Fruit fly (Drosophila melanogaster) whole organism, embryonic: Measurements from ENCODE around the gene Hrd3.

Experiments used
- ATbp ChIP-seq: fragments of 200-800 bp; sonication (Bioruptor generic); optimal IDR thresholded peaks from 2 replicates; lab custom pipeline; 2017; ENCODE audit warnings: missing biosample characterization, mild to moderate bottlenecking, missing genetic modification characterization, missing genetic modification reagents
- Bgb ChIP-seq: fragments of 200-800 bp; sonication (Bioruptor generic); IDR thresholded peaks from 2 replicates; pipeline ENCODE4 v1.3.6; 2022; ENCODE audit warnings: missing biosample characterization, missing genetic modification characterization; ENCODE audit not compliant: partially characterized antibody
- Bteb2 ChIP-seq: fragments of 200-800 bp; sonication (Bioruptor generic); optimal IDR thresholded peaks from 2 replicates; lab custom pipeline; 2016; ENCODE audit warnings: missing biosample characterization, missing genetic modification characterization
- CG11085 ChIP-seq: fragments of 200-800 bp; sonication (Bioruptor generic); IDR thresholded peaks from 2 replicates; pipeline ENCODE4 v1.3.6; 2022; ENCODE audit warnings: missing biosample characterization, missing genetic modification characterization
- CG12299 ChIP-seq: fragments of 200-800 bp; sonication (Bioruptor generic); optimal IDR thresholded peaks from 2 replicates; lab custom pipeline; 2018; ENCODE audit warnings: missing biosample characterization, mild to moderate bottlenecking, missing genetic modification characterization
- CG1233 ChIP-seq: fragments of 200-800 bp; sonication (Bioruptor generic); optimal IDR thresholded peaks from 4 replicates; lab custom pipeline; 2018; ENCODE audit warnings: missing biosample characterization, mild to moderate bottlenecking, missing genetic modification characterization
- CG12769 ChIP-seq: fragments of 200-800 bp; sonication (Bioruptor generic); optimal IDR thresholded peaks from 2 replicates; lab custom pipeline; 2019; ENCODE audit warnings: missing biosample characterization, mild to moderate bottlenecking, missing genetic modification characterization, moderate library complexity
- CG13624 ChIP-seq: fragments of 200-800 bp; sonication (Bioruptor generic); optimal IDR thresholded peaks from 2 replicates; lab custom pipeline; 2016; ENCODE audit warnings: missing biosample characterization, missing genetic modification characterization
- CG13775 ChIP-seq: fragments of 200-800 bp; sonication (Bioruptor generic); optimal IDR thresholded peaks from 3 replicates; lab custom pipeline; 2017; ENCODE audit warnings: missing biosample characterization, mild to moderate bottlenecking, missing genetic modification characterization
- CG14050 ChIP-seq: fragments of 200-800 bp; sonication (Bioruptor generic); IDR thresholded peaks from 3 replicates; pipeline ENCODE4 v1.3.6; 2022; ENCODE audit warnings: missing biosample characterization, missing genetic modification characterization
- CG17912 ChIP-seq: fragments of 200-800 bp; sonication (Bioruptor generic); optimal IDR thresholded peaks from 2 replicates; lab custom pipeline; 2018; ENCODE audit warnings: missing biosample characterization, mild to moderate bottlenecking, missing genetic modification characterization
- CG18599 ChIP-seq: fragments of 200-800 bp; sonication (Bioruptor generic); optimal IDR thresholded peaks from 3 replicates; lab custom pipeline; 2017; ENCODE audit warnings: missing biosample characterization, missing genetic modification characterization, mild to moderate bottlenecking, moderate library complexity, missing genetic modification reagents
- CG18764 ChIP-seq: fragments of 200-800 bp; sonication (Bioruptor generic); optimal IDR thresholded peaks from 3 replicates; lab custom pipeline; 2016; ENCODE audit warnings: missing biosample characterization, missing genetic modification characterization
- CG2120 ChIP-seq: fragments of 200-800 bp; sonication (Bioruptor generic); optimal IDR thresholded peaks from 3 replicates; lab custom pipeline; 2016; ENCODE audit warnings: missing biosample characterization, missing genetic modification characterization
- CG2889 ChIP-seq: fragments of 200-800 bp; sonication (Bioruptor generic); IDR thresholded peaks from 3 replicates; pipeline ENCODE4 v1.3.6; 2022; ENCODE audit warnings: missing biosample characterization, missing genetic modification characterization
- CG31441 ChIP-seq: fragments of 200-800 bp; sonication (Bioruptor generic); IDR thresholded peaks from 2 replicates; pipeline ENCODE4 v1.3.6; 2022; ENCODE audit warnings: missing biosample characterization, missing genetic modification characterization
- CG3847 ChIP-seq: fragments of 200-800 bp; sonication (Bioruptor generic); IDR thresholded peaks from 2 replicates; pipeline ENCODE4 v1.3.6; 2022; ENCODE audit warnings: missing biosample characterization, missing genetic modification characterization
- CG42726 ChIP-seq: fragments of 200-800 bp; sonication (Bioruptor generic); IDR thresholded peaks from 2 replicates; pipeline ENCODE4 v1.3.6; 2022; ENCODE audit warnings: missing biosample characterization, missing genetic modification characterization; ENCODE audit not compliant: partially characterized antibody
- CG4707 ChIP-seq: fragments of 200-800 bp; sonication (Bioruptor generic); optimal IDR thresholded peaks from 2 replicates; lab custom pipeline; 2018; ENCODE audit warnings: missing biosample characterization, mild to moderate bottlenecking, missing genetic modification characterization, moderate library complexity
- CG4820 ChIP-seq: fragments of 200-800 bp; sonication (Bioruptor generic); optimal IDR thresholded peaks from 3 replicates; lab custom pipeline; 2016; ENCODE audit warnings: missing biosample characterization, missing genetic modification characterization
- CG9932 ChIP-seq: fragments of 200-800 bp; sonication (Bioruptor generic); IDR thresholded peaks from 2 replicates; pipeline ENCODE4 v1.3.6; 2022; ENCODE audit warnings: missing biosample characterization, missing genetic modification characterization
- Chrac-16 ChIP-seq: fragments of 200-800 bp; sonication (Bioruptor generic); optimal IDR thresholded peaks from 3 replicates; lab custom pipeline; 2016; ENCODE audit warnings: missing biosample characterization, missing genetic modification characterization
- CoRest ChIP-seq: fragments of 200-800 bp; sonication (Bioruptor generic); optimal IDR thresholded peaks from 3 replicates; lab custom pipeline; 2018; ENCODE audit warnings: missing biosample characterization, mild to moderate bottlenecking, missing genetic modification characterization, moderate library complexity
- Gug ChIP-seq: fragments of 200-800 bp; sonication (Bioruptor generic); IDR thresholded peaks from 4 replicates; pipeline ENCODE4 v1.3.6; 2022; ENCODE audit warnings: missing biosample characterization, missing genetic modification characterization
- HLH4C ChIP-seq: fragments of 200-800 bp; sonication (Bioruptor generic); IDR thresholded peaks from 3 replicates; pipeline ENCODE4 v1.3.6; 2022; ENCODE audit warnings: missing biosample characterization, missing genetic modification characterization; ENCODE audit not compliant: partially characterized antibody
- HmgZ ChIP-seq: fragments of 200-800 bp; sonication (Bioruptor generic); optimal IDR thresholded peaks from 2 replicates; lab custom pipeline; 2018; ENCODE audit warnings: missing biosample characterization, mild to moderate bottlenecking, missing genetic modification characterization
- Mad ChIP-seq: fragments of 200-800 bp; sonication (Bioruptor generic); optimal IDR thresholded peaks from 2 replicates; lab custom pipeline; 2016; ENCODE audit warnings: missing biosample characterization, missing genetic modification characterization
- Oaz ChIP-seq: fragments of 200-800 bp; sonication (Bioruptor generic); IDR thresholded peaks from 2 replicates; pipeline ENCODE4 v1.3.6; 2022; ENCODE audit warnings: missing biosample characterization, missing genetic modification characterization
- Opbp ChIP-seq: fragments of 200-800 bp; sonication (Bioruptor generic); IDR thresholded peaks from 3 replicates; pipeline ENCODE4 v1.3.6; 2022; ENCODE audit warnings: missing biosample characterization, missing genetic modification characterization; ENCODE audit not compliant: partially characterized antibody
- Taf1 ChIP-seq: fragments of 200-800 bp; sonication (Bioruptor generic); IDR thresholded peaks from 2 replicates; pipeline ENCODE4 v1.3.6; 2022; ENCODE audit warnings: missing biosample characterization, missing genetic modification characterization
- amos ChIP-seq: fragments of 200-800 bp; sonication (Bioruptor generic); IDR thresholded peaks from 2 replicates; pipeline ENCODE4 v1.3.6; 2022; ENCODE audit warnings: missing biosample characterization, missing genetic modification characterization; ENCODE audit not compliant: partially characterized antibody
- az2 ChIP-seq: fragments of 200-800 bp; sonication (Bioruptor generic); optimal IDR thresholded peaks from 3 replicates; lab custom pipeline; 2016; ENCODE audit warnings: missing biosample characterization, missing genetic modification characterization
- bbx ChIP-seq: fragments of 200-800 bp; sonication (Bioruptor generic); IDR thresholded peaks from 2 replicates; pipeline ENCODE4 v1.3.6; 2022; ENCODE audit warnings: missing biosample characterization, missing genetic modification characterization; ENCODE audit not compliant: partially characterized antibody
- bowl ChIP-seq: fragments of 200-800 bp; sonication (Bioruptor generic); IDR thresholded peaks from 2 replicates; pipeline ENCODE4 v1.3.6; 2022; ENCODE audit warnings: missing biosample characterization, missing genetic modification characterization
- dimm ChIP-seq: fragments of 200-800 bp; sonication (Bioruptor generic); IDR thresholded peaks from 2 replicates; pipeline ENCODE4 v1.3.6; 2022; ENCODE audit warnings: missing biosample characterization, missing genetic modification characterization
- hb ChIP-seq: fragments of 200-800 bp; sonication (Bioruptor generic); IDR thresholded peaks from 3 replicates; pipeline ENCODE4 v1.3.6; 2022; ENCODE audit warnings: missing biosample characterization, missing genetic modification characterization; ENCODE audit not compliant: partially characterized antibody
- hth ChIP-seq: fragments of >200 bp; optimal IDR thresholded peaks from 2 replicates; lab custom pipeline; 2017; ENCODE audit warnings: inconsistent platforms
- insv ChIP-seq, 2 experiments: fragments of 200-800 bp; sonication (Bioruptor generic); optimal IDR thresholded peaks; 3 replicates each; lab custom pipeline; 2016 to 2018; ENCODE audit warnings: missing biosample characterization in 2 of 2, missing genetic modification characterization in 2 of 2
- ken ChIP-seq: fragments of 200-800 bp; sonication (Bioruptor generic); IDR thresholded peaks from 3 replicates; pipeline ENCODE4 v1.3.6; 2022; ENCODE audit warnings: missing biosample characterization, missing genetic modification characterization
- maf-S ChIP-seq: fragments of 200-800 bp; sonication (Bioruptor generic); optimal IDR thresholded peaks from 2 replicates; lab custom pipeline; 2016; ENCODE audit warnings: missing biosample characterization, missing genetic modification characterization
- nmo ChIP-seq: fragments of 200-800 bp; sonication (Bioruptor generic); optimal IDR thresholded peaks from 2 replicates; lab custom pipeline; 2018; ENCODE audit warnings: missing biosample characterization, mild to moderate bottlenecking, missing genetic modification characterization, moderate library complexity
- otp ChIP-seq: fragments of 200-800 bp; sonication (Bioruptor generic); IDR thresholded peaks from 3 replicates; pipeline ENCODE4, ENCODE4 v1.3.6; 2022; ENCODE audit warnings: missing biosample characterization, missing genetic modification characterization
- pros ChIP-seq: fragments of 200-800 bp; sonication (Bioruptor generic); optimal IDR thresholded peaks from 3 replicates; lab custom pipeline; 2019; ENCODE audit warnings: missing biosample characterization, mild to moderate bottlenecking, missing genetic modification characterization, moderate library complexity
- ro ChIP-seq: fragments of 200-800 bp; sonication (Bioruptor generic); IDR thresholded peaks from 2 replicates; pipeline ENCODE4 v1.3.6; 2022; ENCODE audit warnings: missing biosample characterization, missing genetic modification characterization
- schlank ChIP-seq: fragments of 200-800 bp; sonication (Bioruptor generic); optimal IDR thresholded peaks from 2 replicates; lab custom pipeline; 2018; ENCODE audit warnings: missing biosample characterization, mild to moderate bottlenecking, missing genetic modification characterization
- shn ChIP-seq: fragments of 200-800 bp; sonication (Bioruptor generic); optimal IDR thresholded peaks from 3 replicates; lab custom pipeline; 2016; ENCODE audit warnings: missing biosample characterization, missing genetic modification characterization
- tap ChIP-seq: fragments of 200-800 bp; optimal IDR thresholded peaks from 3 replicates; lab custom pipeline; 2019; ENCODE audit warnings: missing biosample characterization, mild to moderate bottlenecking, missing genetic modification characterization, moderate library complexity
- tna ChIP-seq: fragments of 200-800 bp; sonication (Bioruptor generic); IDR thresholded peaks from 2 replicates; pipeline ENCODE4 v1.3.6; 2022; ENCODE audit warnings: missing biosample characterization, missing genetic modification characterization; ENCODE audit not compliant: partially characterized antibody
- trem ChIP-seq: fragments of 200-800 bp; optimal IDR thresholded peaks from 3 replicates; lab custom pipeline; 2019; ENCODE audit warnings: missing biosample characterization, mild to moderate bottlenecking, missing genetic modification characterization, moderate library complexity
- unpg ChIP-seq: fragments of 200-800 bp; sonication (Bioruptor generic); optimal IDR thresholded peaks from 3 replicates; lab custom pipeline; 2018; ENCODE audit warnings: missing biosample characterization, mild to moderate bottlenecking, missing genetic modification characterization, moderate library complexity

Gene Hrd3

DNA sequence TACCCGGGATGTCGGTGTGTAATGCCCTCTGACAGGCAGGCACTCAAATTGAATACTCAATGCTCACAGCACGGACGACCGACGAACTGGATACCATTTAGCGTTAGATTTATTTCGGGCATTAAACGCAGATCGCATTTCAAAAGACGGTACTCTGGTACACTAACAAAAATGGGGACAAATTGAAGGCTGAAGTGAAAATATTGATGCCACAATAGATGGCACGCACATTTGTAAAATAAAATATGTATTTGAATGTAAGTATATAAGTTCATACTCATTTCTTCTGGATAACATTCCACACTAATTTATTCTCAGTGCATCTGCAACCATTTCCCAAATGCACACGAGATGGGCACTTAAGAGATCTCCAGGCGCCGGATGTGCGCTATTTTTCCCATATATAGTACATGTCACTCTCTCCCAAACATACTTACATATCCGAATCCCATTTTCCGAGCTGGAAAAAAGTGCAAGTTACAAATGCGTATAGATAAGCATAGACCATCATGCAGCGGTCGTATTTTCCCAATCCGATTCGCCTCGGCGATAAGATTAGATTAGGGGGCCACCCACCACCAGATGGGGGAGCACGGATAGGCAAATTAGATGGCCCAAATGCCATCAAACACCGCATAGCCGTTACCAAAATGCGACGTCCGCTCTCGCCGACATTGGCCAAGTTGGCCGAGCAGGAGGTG lies 48.7 kb downstream of the Hrd3 start, which contains the start of gene CG10301 (continued):
- TF ChIP-seq CG14050: no peak
- no peak for TF ChIP-seq CG3847 (GFP tag; lab: Robert Waterston, UW)
- TF ChIP-seq nmo (GFP tag; lab: Kevin White, UChicago): peak; percentile 76
- TF ChIP-seq HLH4C: no peak
- TF ChIP-seq CG11085: no peak
- TF ChIP-seq Chrac-16 (GFP tag; lab: Kevin White, UChicago): peak; percentile 68
- TF ChIP-seq bowl (GFP tag; lab: Robert Waterston, UW): no peak
- TF ChIP-seq CG13624 (GFP tag; lab: Kevin White, UChicago): no peak
- no peak for TF ChIP-seq shn (GFP tag; lab: Kevin White, UChicago)
- TF ChIP-seq CG42726 (GFP tag; lab: Robert Waterston, UW): no peak
- TF ChIP-seq CG31441 (GFP tag; lab: Robert Waterston, UW): peak; percentile 65
- TF ChIP-seq maf-S (GFP tag; lab: Kevin White, UChicago): no peak
- no peak for TF ChIP-seq amos (GFP tag; lab: Robert Waterston, UW)
- TF ChIP-seq CG18599 (GFP tag; lab: Kevin White, UChicago): peak; percentile 32
- TF ChIP-seq Oaz (GFP tag; lab: Robert Waterston, UW): no peak
- no peak for TF ChIP-seq hb (GFP tag; lab: Robert Waterston, UW)
- TF ChIP-seq Gug (GFP tag; lab: Robert Waterston, UW): peak; percentile 18; the same call in 2 of the 4 replicates
- peak; percentile 61 for TF ChIP-seq unpg (GFP tag; lab: Kevin White, UChicago)
- TF ChIP-seq CG12769 (tag; lab: Kevin White, UChicago): peak; percentile 8
- peak; percentile 69; the same call in 2 of the 3 replicates for TF ChIP-seq otp (GFP tag; lab: Robert Waterston, UW)
- TF ChIP-seq ken (GFP tag; lab: Robert Waterston, UW): peak; percentile 50; the same call in 1 of the 3 replicates
- TF ChIP-seq HmgZ (tag; lab: Kevin White, UChicago): no peak
- no peak for TF ChIP-seq CG2120 (GFP tag; lab: Kevin White, UChicago)
- TF ChIP-seq CG4707: peak; percentile 21
- no peak for TF ChIP-seq tna (GFP tag; lab: Robert Waterston, UW)
- no peak for TF ChIP-seq Taf1
- TF ChIP-seq trem (tag; lab: Kevin White, UChicago): peak; percentile 49
- no peak for TF ChIP-seq bbx (GFP tag; lab: Robert Waterston, UW)
- no peak for TF ChIP-seq insv (GFP tag; optimal IDR thresholded peaks at IDR 0.05; lab: Kevin White, UChicago)
- peak; percentile 64 for TF ChIP-seq az2 (GFP tag; lab: Kevin White, UChicago)
- TF ChIP-seq CG4820 (GFP tag; lab: Kevin White, UChicago): peak; percentile 67
- TF ChIP-seq CG12299 (tag; lab: Kevin White, UChicago): no peak
- TF ChIP-seq CG18764 (GFP tag; lab: Kevin White, UChicago): peak; percentile 47
- TF ChIP-seq ATbp (GFP tag; lab: Kevin White, UChicago): peak; percentile 56
- TF ChIP-seq ro (GFP tag; lab: Robert Waterston, UW): no peak
- peak; percentile 0 for TF ChIP-seq tap (tag; lab: Kevin White, UChicago)
- no peak for TF ChIP-seq schlank
- no peak for TF ChIP-seq pros (GFP tag; lab: Kevin White, UChicago)
- TF ChIP-seq Mad: no peak
- peak; percentile 62 for TF ChIP-seq CG13775 (GFP tag; lab: Kevin White, UChicago)
- TF ChIP-seq Bteb2 (GFP tag; lab: Kevin White, UChicago): no peak
- TF ChIP-seq CG17912 (GFP tag; lab: Kevin White, UChicago): no peak
- no peak for TF ChIP-seq CG2889 (GFP tag; lab: Robert Waterston, UW)
- TF ChIP-seq CG9932 (GFP tag; lab: Robert Waterston, UW): no peak
- no peak for TF ChIP-seq Opbp (GFP tag; lab: Robert Waterston, UW)
- no peak for TF ChIP-seq Bgb (GFP tag; lab: Robert Waterston, UW)
- peak; percentile 61 for TF ChIP-seq CoRest
- no peak; the same call in 1 of the 2 replicates for TF ChIP-seq dimm
- no peak for TF ChIP-seq hth (lab: Kevin White, UChicago)
- peak; percentile 56 for TF ChIP-seq CG1233 (GFP tag; lab: Kevin White, UChicago)
